Fruit fly (Drosophila melanogaster) whole organism, embryonic: ENCODE measurements around the gene CG5056.
A peak's percentile ranks its signal among the peaks of the same experiment; 100 is the strongest.

Experiments
- Atf3 ChIP-seq: fragments of 200-800 bp; sonication (Bioruptor generic); optimal IDR thresholded peaks from 3 replicates; lab custom pipeline; 2016; ENCODE audit warnings: missing biosample characterization, missing genetic modification characterization
- BEAF-32 ChIP-seq: fragments of 200-800 bp; sonication (Bioruptor generic); optimal IDR thresholded peaks from 3 replicates; lab custom pipeline; 2017; ENCODE audit warnings: missing biosample characterization, missing genetic modification characterization, mild to moderate bottlenecking, moderate library complexity, missing genetic modification reagents
- Bdp1 ChIP-seq: fragments of 200-800 bp; sonication (Bioruptor generic); optimal IDR thresholded peaks from 3 replicates; lab custom pipeline; 2016; ENCODE audit warnings: missing biosample characterization, missing genetic modification characterization
- Bgb ChIP-seq: fragments of 200-800 bp; sonication (Bioruptor generic); IDR thresholded peaks from 2 replicates; pipeline ENCODE4 v1.3.6; 2022; ENCODE audit warnings: missing biosample characterization, missing genetic modification characterization; ENCODE audit not compliant: partially characterized antibody
- BtbVII ChIP-seq: fragments of 200-800 bp; sonication (Bioruptor generic); optimal IDR thresholded peaks from 3 replicates; lab custom pipeline; 2017; ENCODE audit warnings: missing biosample characterization, mild to moderate bottlenecking, missing genetic modification characterization
- CG10147 ChIP-seq: fragments of 200-800 bp; sonication (Bioruptor generic); optimal IDR thresholded peaks from 2 replicates; lab custom pipeline; 2019; ENCODE audit warnings: missing biosample characterization, mild to moderate bottlenecking, missing genetic modification characterization, moderate library complexity
- CG10209 ChIP-seq: fragments of 200-800 bp; sonication (Bioruptor generic); optimal IDR thresholded peaks from 3 replicates; lab custom pipeline; 2017; ENCODE audit warnings: missing biosample characterization, mild to moderate bottlenecking, missing genetic modification characterization, missing genetic modification reagents
- CG10366 ChIP-seq: fragments of 200-800 bp; sonication (Bioruptor generic); IDR thresholded peaks from 2 replicates; pipeline ENCODE4 v1.3.6; 2022; ENCODE audit warnings: missing biosample characterization, missing genetic modification characterization
- CG10543 ChIP-seq: fragments of 200-800 bp; sonication (Bioruptor generic); optimal IDR thresholded peaks from 3 replicates; lab custom pipeline; 2017; ENCODE audit warnings: missing biosample characterization, mild to moderate bottlenecking, missing genetic modification characterization, moderate library complexity
- CG10654 ChIP-seq: fragments of 200-800 bp; sonication (Bioruptor generic); optimal IDR thresholded peaks from 2 replicates; lab custom pipeline; 2016; ENCODE audit warnings: missing biosample characterization, missing genetic modification characterization
- CG13424 ChIP-seq: fragments of 200-800 bp; sonication (Bioruptor generic); optimal IDR thresholded peaks from 2 replicates; lab custom pipeline; 2019; ENCODE audit warnings: missing biosample characterization, mild to moderate bottlenecking, missing genetic modification characterization, moderate library complexity
- CG15479 ChIP-seq: fragments of 200-800 bp; sonication (Bioruptor generic); optimal IDR thresholded peaks from 3 replicates; lab custom pipeline; 2019; ENCODE audit warnings: missing biosample characterization, mild to moderate bottlenecking, missing genetic modification characterization, moderate library complexity
- CG18619 ChIP-seq: fragments of 200-800 bp; sonication (Bioruptor generic); optimal IDR thresholded peaks from 3 replicates; lab custom pipeline; 2017; ENCODE audit warnings: missing biosample characterization, mild to moderate bottlenecking, missing genetic modification characterization
- CG31224 ChIP-seq: fragments of 200-800 bp; sonication (Bioruptor generic); IDR thresholded peaks from 2 replicates; pipeline ENCODE4 v1.3.6; 2022; ENCODE audit warnings: missing biosample characterization, missing genetic modification characterization
- CG33557 ChIP-seq: fragments of 200-800 bp; sonication (Bioruptor generic); optimal IDR thresholded peaks from 2 replicates; lab custom pipeline; 2019; ENCODE audit warnings: missing biosample characterization, mild to moderate bottlenecking, missing genetic modification characterization, moderate library complexity
- CG3407 ChIP-seq: fragments of 200-800 bp; sonication (Bioruptor generic); optimal IDR thresholded peaks from 2 replicates; lab custom pipeline; 2018; ENCODE audit warnings: missing biosample characterization, mild to moderate bottlenecking, missing genetic modification characterization
- CG8281 ChIP-seq: fragments of 200-800 bp; sonication (Bioruptor generic); optimal IDR thresholded peaks from 2 replicates; lab custom pipeline; 2018; ENCODE audit warnings: missing biosample characterization, mild to moderate bottlenecking, missing genetic modification characterization, moderate library complexity
- CG9437 ChIP-seq: fragments of 200-800 bp; sonication (Bioruptor generic); optimal IDR thresholded peaks from 2 replicates; lab custom pipeline; 2018; ENCODE audit warnings: missing biosample characterization, mild to moderate bottlenecking, missing genetic modification characterization
- D19A ChIP-seq: fragments of 200-800 bp; optimal IDR thresholded peaks from 3 replicates; lab custom pipeline; 2019; ENCODE audit warnings: missing biosample characterization, mild to moderate bottlenecking, missing genetic modification characterization, moderate library complexity
- Doc2 ChIP-seq: fragments of 200-800 bp; sonication (Bioruptor generic); IDR thresholded peaks from 2 replicates; pipeline ENCODE4 v1.3.6; 2022; ENCODE audit warnings: missing biosample characterization, missing genetic modification characterization
- Doc3 ChIP-seq: fragments of 200-800 bp; sonication (Bioruptor generic); IDR thresholded peaks from 3 replicates; pipeline ENCODE4 v1.3.6; 2022; ENCODE audit warnings: missing biosample characterization, missing genetic modification characterization; ENCODE audit not compliant: partially characterized antibody
- Fer2 ChIP-seq: fragments of 200-800 bp; sonication (Bioruptor generic); optimal IDR thresholded peaks from 2 replicates; lab custom pipeline; 2018; ENCODE audit warnings: missing biosample characterization, mild to moderate bottlenecking, missing genetic modification characterization, moderate library complexity
- Rfx ChIP-seq: fragments of 200-800 bp; sonication (Bioruptor generic); IDR thresholded peaks from 2 replicates; pipeline ENCODE4 v1.3.6; 2022; ENCODE audit warnings: missing biosample characterization, missing genetic modification characterization
- Side ChIP-seq: fragments of 200-800 bp; sonication (Bioruptor generic); optimal IDR thresholded peaks from 2 replicates; lab custom pipeline; 2016; ENCODE audit warnings: missing biosample characterization, missing genetic modification characterization
- Sin3A ChIP-seq: fragments of >200 bp; optimal IDR thresholded peaks from 2 replicates; lab custom pipeline; 2018
- Sry-β ChIP-seq: fragments of 200-800 bp; sonication (Bioruptor generic); optimal IDR thresholded peaks from 2 replicates; lab custom pipeline; 2018; ENCODE audit warnings: missing biosample characterization, mild to moderate bottlenecking, missing genetic modification characterization, moderate library complexity
- Taf1 ChIP-seq: fragments of 200-800 bp; sonication (Bioruptor generic); IDR thresholded peaks from 2 replicates; pipeline ENCODE4 v1.3.6; 2022; ENCODE audit warnings: missing biosample characterization, missing genetic modification characterization
- ab ChIP-seq: fragments of 200-800 bp; sonication (Bioruptor generic); optimal IDR thresholded peaks from 2 replicates; lab custom pipeline; 2016; ENCODE audit warnings: missing biosample characterization, missing genetic modification characterization
- amos ChIP-seq: fragments of 200-800 bp; sonication (Bioruptor generic); IDR thresholded peaks from 2 replicates; pipeline ENCODE4 v1.3.6; 2022; ENCODE audit warnings: missing biosample characterization, missing genetic modification characterization; ENCODE audit not compliant: partially characterized antibody
- ase ChIP-seq: fragments of 200-800 bp; sonication (Bioruptor generic); IDR thresholded peaks from 3 replicates; pipeline ENCODE4 v1.3.6; 2022; ENCODE audit warnings: missing biosample characterization, missing genetic modification characterization
- cg ChIP-seq: fragments of 200-800 bp; sonication (Bioruptor generic); optimal IDR thresholded peaks from 3 replicates; lab custom pipeline; 2019; ENCODE audit warnings: missing biosample characterization, mild to moderate bottlenecking, missing genetic modification characterization, moderate library complexity
- dimm ChIP-seq: fragments of 200-800 bp; sonication (Bioruptor generic); IDR thresholded peaks from 2 replicates; pipeline ENCODE4 v1.3.6; 2022; ENCODE audit warnings: missing biosample characterization, missing genetic modification characterization
- dysf ChIP-seq: fragments of 200-800 bp; sonication (Bioruptor generic); IDR thresholded peaks from 3 replicates; pipeline ENCODE4 v1.3.6; 2022; ENCODE audit warnings: missing biosample characterization, missing genetic modification characterization
- ems ChIP-seq: fragments of 200-800 bp; sonication (Bioruptor generic); optimal IDR thresholded peaks from 3 replicates; lab custom pipeline; 2016; ENCODE audit warnings: missing biosample characterization, missing genetic modification characterization
- jing ChIP-seq: fragments of 200-800 bp; sonication (Bioruptor generic); optimal IDR thresholded peaks from 2 replicates; lab custom pipeline; 2018; ENCODE audit warnings: missing biosample characterization, mild to moderate bottlenecking, missing genetic modification characterization
- klu ChIP-seq: fragments of 200-800 bp; sonication (Bioruptor generic); IDR thresholded peaks from 2 replicates; pipeline ENCODE4 v1.3.6; 2022; ENCODE audit warnings: missing biosample characterization, missing genetic modification characterization
- kni ChIP-seq: fragments of 200-800 bp; sonication (Bioruptor generic); optimal IDR thresholded peaks from 3 replicates; lab custom pipeline; 2017; ENCODE audit warnings: mild to moderate bottlenecking, missing biosample characterization, missing genetic modification reagents, missing genetic modification characterization
- knrl ChIP-seq: fragments of 200-800 bp; sonication (Bioruptor generic); IDR thresholded peaks from 3 replicates; pipeline ENCODE4 v1.3.6; 2022; ENCODE audit warnings: missing biosample characterization, missing genetic modification characterization; ENCODE audit not compliant: partially characterized antibody
- lov ChIP-seq, 2 experiments: fragments of 200-800 bp in 1 of 2; fragments of >200 bp in 1 of 2; sonication (Bioruptor generic) in 1 of 2; IDR thresholded peaks in 1 of 2; optimal IDR thresholded peaks in 1 of 2; 2 replicates in 1 of 2; 3 replicates in 1 of 2; pipeline versions ENCODE4 v1.3.6 to Lab custom; 2017 to 2022; ENCODE audit warnings: missing biosample characterization in 1 of 2, missing genetic modification characterization in 1 of 2
- nmo ChIP-seq: fragments of 200-800 bp; sonication (Bioruptor generic); optimal IDR thresholded peaks from 2 replicates; lab custom pipeline; 2018; ENCODE audit warnings: missing biosample characterization, mild to moderate bottlenecking, missing genetic modification characterization, moderate library complexity
- nom ChIP-seq: fragments of 200-800 bp; sonication (Bioruptor generic); optimal IDR thresholded peaks from 2 replicates; lab custom pipeline; 2017; ENCODE audit warnings: missing biosample characterization, missing genetic modification characterization, mild to moderate bottlenecking, moderate library complexity, missing genetic modification reagents
- oc ChIP-seq: fragments of 200-800 bp; sonication (Bioruptor generic); optimal IDR thresholded peaks from 2 replicates; lab custom pipeline; 2018; ENCODE audit warnings: missing biosample characterization, mild to moderate bottlenecking, missing genetic modification characterization, moderate library complexity
- row ChIP-seq: fragments of 200-800 bp; sonication (Bioruptor generic); IDR thresholded peaks from 3 replicates; pipeline ENCODE4 v1.3.6; 2022; ENCODE audit warnings: missing biosample characterization, missing genetic modification characterization
- scrt ChIP-seq: fragments of 200-800 bp; sonication (Bioruptor generic); optimal IDR thresholded peaks from 2 replicates; lab custom pipeline; 2018; ENCODE audit warnings: missing biosample characterization, mild to moderate bottlenecking, missing genetic modification characterization, moderate library complexity
- seq ChIP-seq: fragments of 200-800 bp; sonication (Bioruptor generic); IDR thresholded peaks from 2 replicates; pipeline ENCODE4 v1.3.6; 2022; ENCODE audit warnings: missing biosample characterization, missing genetic modification characterization
- slp2 ChIP-seq: fragments of 200-800 bp; sonication (Bioruptor generic); optimal IDR thresholded peaks from 2 replicates; lab custom pipeline; 2016; ENCODE audit warnings: missing biosample characterization, missing genetic modification characterization
- stwl ChIP-seq: fragments of 200-800 bp; sonication (Bioruptor generic); optimal IDR thresholded peaks from 3 replicates; lab custom pipeline; 2018; ENCODE audit warnings: missing biosample characterization, mild to moderate bottlenecking, missing genetic modification characterization, moderate library complexity
- zen ChIP-seq: fragments of 200-800 bp; sonication (Bioruptor generic); optimal IDR thresholded peaks from 3 replicates; lab custom pipeline; 2018; ENCODE audit warnings: missing biosample characterization, mild to moderate bottlenecking, missing genetic modification characterization, moderate library complexity

Gene CG5056

dm6 chr2L:10333091-10333991 lies 33.2 kb upstream of the CG5056 start, which contains the start of gene GATAd (continued):
- TF ChIP-seq knrl (GFP tag; lab: Robert Waterston, UW), result 0 out of 3 replicates have a peak, but pooled peaks have one; percentile 37
- TF ChIP-seq oc (tag; lab: Kevin White, UChicago), result no peak
- no peak for TF ChIP-seq lov (optimal IDR thresholded peaks at IDR 0.05; lab: Kevin White, UChicago)
- TF ChIP-seq lov (GFP tag; IDR thresholded peaks at IDR 0.05; lab: Robert Waterston, UW), result no peak
- TF ChIP-seq row, result peak; percentile 63; the same call in 2 of the 3 replicates
- peak; percentile 25 for TF ChIP-seq nmo
- peak; percentile 87 for TF ChIP-seq Sry-β (GFP tag; lab: Kevin White, UChicago)
- no peak for TF ChIP-seq CG10654 (GFP tag; lab: Kevin White, UChicago)
- no peak for TF ChIP-seq Doc3 (GFP tag; lab: Robert Waterston, UW)
- no peak for TF ChIP-seq klu (GFP tag; lab: Robert Waterston, UW)
- TF ChIP-seq Side (GFP tag; lab: Kevin White, UChicago), result no peak
- TF ChIP-seq kni (GFP tag; lab: Kevin White, UChicago), result peak; percentile 99
- no peak for TF ChIP-seq dysf (GFP tag; lab: Robert Waterston, UW)
- no peak for TF ChIP-seq CG18619 (GFP tag; lab: Kevin White, UChicago)
- TF ChIP-seq Doc2, result no peak
- TF ChIP-seq amos (GFP tag; lab: Robert Waterston, UW), result no peak; the same call in 1 of the 2 replicates
- no peak for TF ChIP-seq ab (GFP tag; lab: Kevin White, UChicago)
- no peak for TF ChIP-seq seq
- peak; percentile 23 for TF ChIP-seq zen (tag; lab: Kevin White, UChicago)
- no peak for TF ChIP-seq ase (GFP tag; lab: Robert Waterston, UW)
- no peak for TF ChIP-seq CG31224
- TF ChIP-seq D19A (tag; lab: Kevin White, UChicago), result peak; percentile 2
- no peak for TF ChIP-seq dimm (GFP tag; lab: Robert Waterston, UW)
- no peak for TF ChIP-seq CG3407 (GFP tag; lab: Kevin White, UChicago)
- no peak for TF ChIP-seq slp2 (GFP tag; lab: Kevin White, UChicago)
- TF ChIP-seq cg (GFP tag; lab: Kevin White, UChicago), result no peak
- no peak for TF ChIP-seq CG9437 (GFP tag; lab: Kevin White, UChicago)
- TF ChIP-seq stwl (tag; lab: Kevin White, UChicago), result peak; percentile 34
- TF ChIP-seq Rfx (GFP tag; lab: Robert Waterston, UW), result no peak
- peak; percentile 21 for TF ChIP-seq CG13424 (tag; lab: Kevin White, UChicago)
- TF ChIP-seq Sin3A (lab: Kevin White, UChicago), result peak; percentile 3
- no peak for TF ChIP-seq BtbVII
- peak; percentile 12 for TF ChIP-seq CG33557 (GFP tag; lab: Kevin White, UChicago)
- TF ChIP-seq Bdp1 (GFP tag; lab: Kevin White, UChicago), result no peak
- TF ChIP-seq scrt (GFP tag; lab: Kevin White, UChicago), result no peak
- TF ChIP-seq CG15479 (GFP tag; lab: Kevin White, UChicago), result peak; percentile 64
- peak; percentile 79 for TF ChIP-seq CG8281 (tag; lab: Kevin White, UChicago)
- no peak for TF ChIP-seq nom (GFP tag; lab: Kevin White, UChicago)
- TF ChIP-seq BEAF-32, result peak; percentile 45
- no peak for TF ChIP-seq CG10366 (GFP tag; lab: Robert Waterston, UW)
- TF ChIP-seq Atf3 (GFP tag; lab: Kevin White, UChicago), result no peak
- no peak for TF ChIP-seq CG10209 (GFP tag; lab: Kevin White, UChicago)
- TF ChIP-seq CG10147 (GFP tag; lab: Kevin White, UChicago), result peak; percentile 6
- peak; percentile 19 for TF ChIP-seq CG10543 (GFP tag; lab: Kevin White, UChicago)
- TF ChIP-seq Bgb (GFP tag; lab: Robert Waterston, UW), result 0 out of 2 replicates have a peak, but pooled peaks have one; percentile 26
- TF ChIP-seq ems (GFP tag; lab: Kevin White, UChicago), result no peak
- TF ChIP-seq Fer2 (tag; lab: Kevin White, UChicago), result no peak
- TF ChIP-seq Taf1 (GFP tag; lab: Robert Waterston, UW), result no peak
- no peak for TF ChIP-seq jing (GFP tag; lab: Kevin White, UChicago)
